Worm (Caenorhabditis elegans): Measurements from ENCODE around the gene mrp-6.
A peak's percentile ranks its signal among the peaks of the same experiment; 100 is the strongest.

mrp-6 gene

DNA sequence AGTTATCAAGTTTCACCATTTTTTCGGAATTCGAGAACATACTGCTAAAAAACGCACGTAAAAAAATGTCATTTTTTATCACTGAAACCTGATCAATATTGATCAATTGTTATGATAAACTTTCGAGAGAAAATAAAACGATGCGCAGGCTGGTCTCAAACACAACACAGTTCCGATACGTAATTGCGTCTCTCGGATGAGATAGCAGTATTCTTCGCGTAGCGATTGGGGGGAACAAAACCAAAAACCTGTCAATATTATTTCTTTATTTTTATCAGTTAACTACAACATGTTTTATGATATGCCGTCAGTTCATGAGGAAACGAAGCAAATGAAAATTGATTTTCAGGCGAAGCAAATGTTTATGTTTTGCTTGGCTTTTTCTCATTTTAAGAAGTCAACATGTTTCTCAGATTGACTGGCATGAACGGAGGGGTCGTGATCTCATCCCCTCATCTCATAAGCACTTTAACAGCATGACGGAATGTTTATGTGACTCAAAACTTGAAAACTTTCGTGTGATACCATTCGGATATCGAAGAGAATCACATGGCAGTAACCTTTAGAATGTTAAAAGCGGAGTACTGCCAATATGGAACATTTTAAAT lies 29.0 kb upstream of the mrp-6 start (continued):
- TF ChIP-seq dmd-6 (GFP tag; IDR thresholded peaks at IDR 0.05): peak; percentile 75
- peak; percentile 66 for TF ChIP-seq php-3 (GFP tag; IDR thresholded peaks at IDR 0.05)
- no peak for TF ChIP-seq nhr-25 (tag; optimal IDR thresholded peaks at IDR 0.05; ENCODE audit: borderline replicate concordance, insufficient read depth)
- TF ChIP-seq hlh-30 (tag; optimal IDR thresholded peaks at IDR 0.05; ENCODE audit: insufficient read depth): peak; percentile 9
- TF ChIP-seq Y75B8A.6 (GFP tag; IDR thresholded peaks at IDR 0.05): no peak
- TF ChIP-seq hmg-1.1 (GFP tag; IDR thresholded peaks at IDR 0.05): no peak
- no peak for TF ChIP-seq lin-38 (GFP tag; IDR thresholded peaks at IDR 0.05)
- no peak for TF ChIP-seq F10B5.3 (tag; optimal IDR thresholded peaks at IDR 0.05)
- 0 out of 2 replicates have a peak, but pooled peaks have one; percentile 29 for TF ChIP-seq zfp-3 (GFP tag; conservative IDR thresholded peaks at IDR 0.05)
- peak; percentile 55 for TF ChIP-seq pqm-1 (tag; optimal IDR thresholded peaks at IDR 0.05)
- TF ChIP-seq skn-1 (tag; optimal IDR thresholded peaks at IDR 0.05): no peak
- peak; percentile 78 for TF ChIP-seq hlh-11 (tag; optimal IDR thresholded peaks at IDR 0.05)
- TF ChIP-seq nhr-237 (tag; optimal IDR thresholded peaks at IDR 0.05): no peak
- no peak for TF ChIP-seq ceh-82 (tag; optimal IDR thresholded peaks at IDR 0.05)
- TF ChIP-seq duxl-1 (tag; optimal IDR thresholded peaks at IDR 0.05; ENCODE audit: poor library complexity): no peak
- TF ChIP-seq nhr-28 (tag; optimal IDR thresholded peaks at IDR 0.05): peak; percentile 82
- no peak for TF ChIP-seq T26A8.4 (GFP tag; IDR thresholded peaks at IDR 0.05)
- TF ChIP-seq dve-1 (tag; optimal IDR thresholded peaks at IDR 0.05; ENCODE audit: insufficient read depth): peak; percentile 92
- TF ChIP-seq ceh-20 (GFP tag; IDR thresholded peaks at IDR 0.05): no peak
- no peak for TF ChIP-seq F49E8.2 (tag; optimal IDR thresholded peaks at IDR 0.05; ENCODE audit: borderline replicate concordance)
- no peak for TF ChIP-seq gei-8 (GFP tag; optimal IDR thresholded peaks at IDR 0.05)
- TF ChIP-seq fos-1 (tag; optimal IDR thresholded peaks at IDR 0.05): no peak
- TF ChIP-seq daf-16 (GFP tag; optimal IDR thresholded peaks at IDR 0.05): peak; percentile 2 to 78
- peak; percentile 96 for TF ChIP-seq daf-16 (tag; optimal IDR thresholded peaks at IDR 0.05)
- TF ChIP-seq F37D6.2 (tag; optimal IDR thresholded peaks at IDR 0.05): no peak
- no peak for TF ChIP-seq zip-2 (tag; optimal IDR thresholded peaks at IDR 0.05)
- no peak for TF ChIP-seq vab-7 (GFP tag; IDR thresholded peaks at IDR 0.05)
- peak; percentile 16 for TF ChIP-seq nhr-77 (tag; optimal IDR thresholded peaks at IDR 0.05)
- no peak for TF ChIP-seq zag-1 (tag; optimal IDR thresholded peaks at IDR 0.05)
- no peak for TF ChIP-seq Y48G9A.11 (GFP tag; IDR thresholded peaks at IDR 0.05)
- TF ChIP-seq spr-3 (GFP tag; optimal IDR thresholded peaks at IDR 0.05): no peak
- TF ChIP-seq nhr-102 (tag; optimal IDR thresholded peaks at IDR 0.05): no peak
- no peak for TF ChIP-seq dmd-8 (GFP tag; IDR thresholded peaks at IDR 0.05)
- TF ChIP-seq tag-97 (GFP tag; IDR thresholded peaks at IDR 0.05): no peak
- no peak for TF ChIP-seq madf-9 (GFP tag; conservative IDR thresholded peaks at IDR 0.05)
- no peak for TF ChIP-seq ZK546.5 (tag; optimal IDR thresholded peaks at IDR 0.05)
- TF ChIP-seq nhr-41 (GFP tag; IDR thresholded peaks at IDR 0.05): no peak
- TF ChIP-seq sdz-12 (GFP tag; optimal IDR thresholded peaks at IDR 0.05): no peak

ce11 chrX:4214643-4215042 lies 28.1 kb upstream of the mrp-6 start:
- TF ChIP-seq ctbp-1 (GFP tag; IDR thresholded peaks at IDR 0.05) (no peak), spr-3 (GFP tag; optimal IDR thresholded peaks at IDR 0.05) (no peak), skn-1 (tag; optimal IDR thresholded peaks at IDR 0.05) (no peak), F44E2.7 (GFP tag; IDR thresholded peaks at IDR 0.05) (no peak), F10B5.3 (tag; optimal IDR thresholded peaks at IDR 0.05) (no peak), daf-8 (GFP tag; IDR thresholded peaks at IDR 0.05) (no peak), nhr-76 (tag; optimal IDR thresholded peaks at IDR 0.05) (no peak), ZK546.5 (tag; optimal IDR thresholded peaks at IDR 0.05) (no peak), aha-1 (tag) (no peak), F49E8.2 (tag; optimal IDR thresholded peaks at IDR 0.05; ENCODE audit: borderline replicate concordance) (no peak), ceh-20 (GFP tag; IDR thresholded peaks at IDR 0.05) (no peak), dmd-6 (GFP tag; IDR thresholded peaks at IDR 0.05) (no peak), ama-1 (optimal IDR thresholded peaks at IDR 0.05) (no peak), unc-62 (GFP tag; optimal IDR thresholded peaks at IDR 0.05 in 1 of 2) (no peak), unc-62 (tag; optimal IDR thresholded peaks at IDR 0.05) (no peak), lin-15B (tag; optimal IDR thresholded peaks at IDR 0.05) (no peak), ces-1 (GFP tag; optimal IDR thresholded peaks at IDR 0.05) (no peak), mep-1 (tag; optimal IDR thresholded peaks at IDR 0.05) (no peak), daf-19 (GFP tag; conservative IDR thresholded peaks at IDR 0.05) (no peak), gei-8 (GFP tag; optimal IDR thresholded peaks at IDR 0.05) (no peak), mes-2 (tag; optimal IDR thresholded peaks at IDR 0.05; ENCODE audit: poor library complexity, severe bottlenecking) (peak; percentile 6), saeg-2 (GFP tag; IDR thresholded peaks at IDR 0.05) (no peak)

Data from whole organism, L4 larva.